Worm (Caenorhabditis elegans) whole organism, early embryonic: ENCODE data around the gene ZC262.7.
"Not testable (repeated sequence)": the region's sequence is repeated elsewhere in the genome, so short reads cannot be mapped to it uniquely, and the experiment has no call there.

Experiments
- F13C5.2 ChIP-seq: sonication (generic microtip); optimal IDR thresholded peaks from 2 replicates; lab custom pipeline; 2017; ENCODE audit warnings: mild to moderate bottlenecking, missing genetic modification characterization, inconsistent platforms, missing compliant biosample characterization
- aly-1 ChIP-seq: sonication (generic microtip); optimal IDR thresholded peaks from 2 replicates; lab custom pipeline; 2016; ENCODE audit warnings: missing genetic modification characterization, missing compliant biosample characterization
- ama-1 ChIP-seq: fragments of 150-350 bp; optimal IDR thresholded peaks from 2 replicates; lab custom pipeline; 2014
- ceh-13 ChIP-seq: fragments of 200-800 bp; sonication (Bioruptor generic); optimal IDR thresholded peaks from 2 replicates; lab custom pipeline; 2018; ENCODE audit warnings: mild to moderate bottlenecking, missing genetic modification characterization, missing compliant biosample characterization
- ets-7 ChIP-seq: sonication (generic microtip); optimal IDR thresholded peaks from 2 replicates; lab custom pipeline; 2016; ENCODE audit warnings: missing genotype, missing genetic modification characterization, missing compliant biosample characterization
- flt-1 ChIP-seq: fragments of 200-800 bp; sonication (Bioruptor generic); IDR thresholded peaks from 2 replicates; pipeline ENCODE4 v1.3.6; 2022; ENCODE audit warnings: missing genetic modification characterization, missing compliant biosample characterization
- hmg-4 ChIP-seq: fragments of 200-800 bp; sonication (Bioruptor generic); optimal IDR thresholded peaks from 2 replicates; lab custom pipeline; 2018; ENCODE audit warnings: mild to moderate bottlenecking, missing genetic modification characterization, missing compliant biosample characterization
- hnd-1 ChIP-seq: sonication (generic microtip); optimal IDR thresholded peaks from 2 replicates; lab custom pipeline; 2016; ENCODE audit warnings: missing genetic modification characterization, missing compliant biosample characterization
- pes-1 ChIP-seq: fragments of 200-800 bp; sonication (Bioruptor generic); IDR thresholded peaks from 2 replicates; pipeline ENCODE4 v1.3.6; 2022; ENCODE audit warnings: missing genetic modification reagents, missing genetic modification characterization, missing compliant biosample characterization
- scrt-1 ChIP-seq: fragments of 200-800 bp; sonication (Bioruptor generic); IDR thresholded peaks from 2 replicates; pipeline ENCODE4 v1.3.6; 2022; ENCODE audit warnings: missing genetic modification characterization, missing compliant biosample characterization
- sea-1 ChIP-seq: fragments of 200-800 bp; sonication (Bioruptor generic); conservative IDR thresholded peaks from 2 replicates; pipeline ENCODE4 v1.3.6; 2022; ENCODE audit warnings: missing genetic modification characterization, missing compliant biosample characterization
- tbx-11 ChIP-seq: fragments of 200-800 bp; sonication (Bioruptor generic); IDR thresholded peaks from 2 replicates; pipeline ENCODE4 v1.3.6; 2022; ENCODE audit warnings: missing genetic modification characterization, missing compliant biosample characterization
- tbx-37 ChIP-seq: fragments of 200-800 bp; sonication (Bioruptor generic); conservative IDR thresholded peaks from 2 replicates; pipeline ENCODE4 v1.3.6; 2022; ENCODE audit warnings: missing genetic modification reagents, missing genetic modification characterization, missing compliant biosample characterization
- tra-4 ChIP-seq: sonication (generic microtip); optimal IDR thresholded peaks from 2 replicates; lab custom pipeline; 2017; ENCODE audit warnings: missing genetic modification characterization, missing compliant biosample characterization

DNA sequence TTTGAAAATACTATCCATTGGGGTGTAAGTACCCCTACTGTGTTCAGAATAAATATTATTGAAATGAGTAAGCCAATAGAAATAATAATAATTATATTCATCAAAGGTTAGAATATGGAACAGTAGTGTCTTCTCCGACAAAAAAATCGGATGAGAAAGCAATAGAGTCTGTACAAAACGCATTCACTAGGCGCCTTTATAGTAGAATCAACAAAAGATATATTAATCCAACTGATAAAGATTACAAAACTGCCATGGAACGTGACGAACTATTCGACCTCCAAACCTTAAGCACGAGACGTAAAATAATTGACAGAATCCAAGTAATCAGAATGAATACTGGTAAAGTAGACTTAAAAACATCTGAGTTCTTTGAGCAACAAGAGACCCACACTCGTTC is 3.7 kb upstream of the ZC262.7 start, which contains the start of gene clc-29:
- TF ChIP-seq tbx-11 (GFP tag; lab: Robert Waterston, UW); tbx-37; sea-1 (GFP tag; lab: Robert Waterston, UW); pes-1 (GFP tag; lab: Robert Waterston, UW); ama-1; scrt-1 (GFP tag; lab: Robert Waterston, UW); ets-7; flt-1; tra-4 (tag; lab: Kevin White, UChicago); ceh-13 (GFP tag; lab: Kevin White, UChicago); aly-1; F13C5.2; hnd-1; hmg-4 (GFP tag; lab: Kevin White, UChicago): not testable (repeated sequence)
